Fruit fly (Drosophila melanogaster) whole organism, embryonic: Measurements from ENCODE around the gene NaPi-III.

ENCODE experiments used
- Bdp1 ChIP-seq: fragments of 200-800 bp; sonication (Bioruptor generic); optimal IDR thresholded peaks from 3 replicates; lab custom pipeline; 2016; ENCODE audit warnings: missing biosample characterization, missing genetic modification characterization
- CG1024 ChIP-seq: fragments of 200-800 bp; sonication (Bioruptor generic); IDR thresholded peaks from 2 replicates; pipeline ENCODE4 v1.3.6; 2022; ENCODE audit warnings: missing biosample characterization, missing genetic modification characterization
- CG12942 ChIP-seq: fragments of 200-800 bp; sonication (Bioruptor generic); optimal IDR thresholded peaks from 3 replicates; lab custom pipeline; 2016; ENCODE audit warnings: missing biosample characterization, missing genetic modification characterization
- CG13424 ChIP-seq: fragments of 200-800 bp; sonication (Bioruptor generic); optimal IDR thresholded peaks from 2 replicates; lab custom pipeline; 2019; ENCODE audit warnings: missing biosample characterization, mild to moderate bottlenecking, missing genetic modification characterization, moderate library complexity
- CG14014 ChIP-seq: fragments of 200-800 bp; sonication (Bioruptor generic); IDR thresholded peaks from 2 replicates; pipeline ENCODE4 v1.3.6; 2022; ENCODE audit warnings: missing biosample characterization, missing genetic modification characterization
- CG14441 ChIP-seq: fragments of 200-800 bp; sonication (Bioruptor generic); IDR thresholded peaks from 2 replicates; pipeline ENCODE4 v1.3.6; 2022; ENCODE audit warnings: missing biosample characterization, missing genetic modification characterization
- CG15011 ChIP-seq: fragments of 200-800 bp; sonication (Bioruptor generic); optimal IDR thresholded peaks from 3 replicates; lab custom pipeline; 2018; ENCODE audit warnings: missing biosample characterization, mild to moderate bottlenecking, missing genetic modification characterization
- CG18262 ChIP-seq: fragments of 200-800 bp; optimal IDR thresholded peaks from 3 replicates; lab custom pipeline; 2019; ENCODE audit warnings: missing biosample characterization, mild to moderate bottlenecking, missing genetic modification characterization, moderate library complexity
- CG30020 ChIP-seq: fragments of 200-800 bp; optimal IDR thresholded peaks from 2 replicates; lab custom pipeline; 2019; ENCODE audit warnings: missing biosample characterization, mild to moderate bottlenecking, missing genetic modification characterization, moderate library complexity
- CG30403 ChIP-seq: fragments of 200-800 bp; sonication (Bioruptor generic); optimal IDR thresholded peaks from 3 replicates; lab custom pipeline; 2016; ENCODE audit warnings: missing biosample characterization, missing genetic modification characterization
- CG32532 ChIP-seq: fragments of 200-800 bp; sonication (Bioruptor generic); IDR thresholded peaks from 2 replicates; pipeline ENCODE4 v1.3.6; 2022; ENCODE audit warnings: missing biosample characterization, missing genetic modification characterization
- CG34224 ChIP-seq: fragments of 200-800 bp; sonication (Bioruptor generic); IDR thresholded peaks from 3 replicates; pipeline ENCODE4 v1.3.6; 2022; ENCODE audit warnings: missing biosample characterization, missing genetic modification characterization; ENCODE audit not compliant: partially characterized antibody
- CG3838 ChIP-seq: fragments of 200-800 bp; sonication (Bioruptor generic); optimal IDR thresholded peaks from 3 replicates; lab custom pipeline; 2016; ENCODE audit warnings: missing biosample characterization, missing genetic modification characterization
- CG6813 ChIP-seq: fragments of 200-800 bp; sonication (Bioruptor generic); optimal IDR thresholded peaks from 2 replicates; lab custom pipeline; 2017; ENCODE audit warnings: missing biosample characterization, missing genetic modification characterization, mild to moderate bottlenecking, moderate library complexity, missing genetic modification reagents
- CG7372 ChIP-seq: fragments of 200-800 bp; sonication (Bioruptor generic); IDR thresholded peaks from 2 replicates; pipeline ENCODE4 v1.3.6; 2022; ENCODE audit warnings: missing biosample characterization, missing genetic modification characterization
- CG7963 ChIP-seq: fragments of 200-800 bp; sonication (Bioruptor generic); IDR thresholded peaks from 3 replicates; pipeline ENCODE4 v1.3.6; 2022; ENCODE audit warnings: missing biosample characterization, missing genetic modification characterization; ENCODE audit not compliant: partially characterized antibody
- CG9437 ChIP-seq: fragments of 200-800 bp; sonication (Bioruptor generic); optimal IDR thresholded peaks from 2 replicates; lab custom pipeline; 2018; ENCODE audit warnings: missing biosample characterization, mild to moderate bottlenecking, missing genetic modification characterization
- CG9609 ChIP-seq: fragments of 200-800 bp; sonication (Bioruptor generic); optimal IDR thresholded peaks from 3 replicates; lab custom pipeline; 2016; ENCODE audit warnings: missing biosample characterization, missing genetic modification characterization
- CG9797 ChIP-seq: fragments of 200-800 bp; sonication (Bioruptor generic); optimal IDR thresholded peaks from 3 replicates; lab custom pipeline; 2018; ENCODE audit warnings: missing biosample characterization, mild to moderate bottlenecking, missing genetic modification characterization
- CG9932 ChIP-seq: fragments of 200-800 bp; sonication (Bioruptor generic); IDR thresholded peaks from 2 replicates; pipeline ENCODE4 v1.3.6; 2022; ENCODE audit warnings: missing biosample characterization, missing genetic modification characterization
- D ChIP-seq, 2 experiments: fragments of 200-800 bp in 1 of 2; fragments of >200 bp in 1 of 2; sonication (Bioruptor generic) in 1 of 2; optimal IDR thresholded peaks; 2 replicates in 1 of 2; 3 replicates in 1 of 2; lab custom pipeline; 2017; ENCODE audit warnings: mild to moderate bottlenecking in 1 of 2, missing biosample characterization in 1 of 2, missing genetic modification characterization in 1 of 2, missing genetic modification reagents in 1 of 2
- Gsc ChIP-seq: fragments of 200-800 bp; sonication (Bioruptor generic); IDR thresholded peaks from 2 replicates; pipeline ENCODE4 v1.3.6; 2022; ENCODE audit warnings: missing biosample characterization, missing genetic modification characterization
- HHEX ChIP-seq: fragments of 200-800 bp; sonication (Bioruptor generic); optimal IDR thresholded peaks from 3 replicates; lab custom pipeline; 2017; ENCODE audit warnings: missing biosample characterization, mild to moderate bottlenecking, missing genetic modification characterization, missing genetic modification reagents
- Hsf ChIP-seq: fragments of 200-800 bp; sonication (Bioruptor generic); optimal IDR thresholded peaks from 3 replicates; lab custom pipeline; 2016; ENCODE audit warnings: missing biosample characterization, missing genetic modification characterization
- MBD-R2 ChIP-seq: fragments of 200-800 bp; sonication (Bioruptor generic); IDR thresholded peaks from 2 replicates; pipeline ENCODE4 v1.3.6; 2022; ENCODE audit warnings: missing biosample characterization, missing genetic modification characterization
- NC2α ChIP-seq: fragments of 200-800 bp; sonication (Bioruptor generic); optimal IDR thresholded peaks from 2 replicates; lab custom pipeline; 2016; ENCODE audit warnings: missing biosample characterization, missing genetic modification characterization
- Nf-YA ChIP-seq: fragments of 200-800 bp; sonication (Bioruptor generic); IDR thresholded peaks from 2 replicates; pipeline ENCODE4 v1.3.6; 2022; ENCODE audit warnings: missing biosample characterization, missing genetic modification characterization
- Nf-YB ChIP-seq: fragments of 200-800 bp; sonication (Bioruptor generic); optimal IDR thresholded peaks from 3 replicates; lab custom pipeline; 2019; ENCODE audit warnings: missing biosample characterization, mild to moderate bottlenecking, missing genetic modification characterization, moderate library complexity
- Oaz ChIP-seq: fragments of 200-800 bp; sonication (Bioruptor generic); IDR thresholded peaks from 2 replicates; pipeline ENCODE4 v1.3.6; 2022; ENCODE audit warnings: missing biosample characterization, missing genetic modification characterization
- Ptx1 ChIP-seq: fragments of 200-800 bp; sonication (Bioruptor generic); IDR thresholded peaks from 2 replicates; pipeline ENCODE4 v1.3.6; 2022; ENCODE audit warnings: missing biosample characterization, missing genetic modification characterization
- Trl ChIP-seq, 3 experiments: fragments of >200 bp in 2 of 3; fragments of 200-800 bp in 1 of 3; sonication (Bioruptor generic) in 1 of 3; optimal IDR thresholded peaks; 2 replicates in 1 of 3; 3 replicates in 2 of 3; lab custom pipeline; 2016 to 2017; ENCODE audit warnings: missing biosample characterization in 1 of 3, missing genetic modification characterization in 1 of 3
- chinmo ChIP-seq: fragments of 200-800 bp; sonication (Bioruptor generic); IDR thresholded peaks from 4 replicates; pipeline ENCODE4 v1.3.6; 2022; ENCODE audit warnings: missing biosample characterization, missing genetic modification characterization; ENCODE audit not compliant: partially characterized antibody
- chn ChIP-seq: fragments of 200-800 bp; sonication (Bioruptor generic); optimal IDR thresholded peaks from 2 replicates; lab custom pipeline; 2016; ENCODE audit warnings: missing biosample characterization, missing genetic modification characterization
- dmrt11E ChIP-seq: fragments of 200-800 bp; sonication (Bioruptor generic); optimal IDR thresholded peaks from 3 replicates; lab custom pipeline; 2018; ENCODE audit warnings: missing biosample characterization, mild to moderate bottlenecking, missing genetic modification characterization, moderate library complexity
- eyg ChIP-seq: fragments of 200-800 bp; sonication (Bioruptor generic); optimal IDR thresholded peaks from 3 replicates; lab custom pipeline; 2016; ENCODE audit warnings: missing biosample characterization, missing genetic modification characterization
- fd96Cb ChIP-seq: fragments of 200-800 bp; sonication (Bioruptor generic); optimal IDR thresholded peaks from 2 replicates; lab custom pipeline; 2018; ENCODE audit warnings: missing biosample characterization, mild to moderate bottlenecking, missing genetic modification characterization, moderate library complexity
- fu2 ChIP-seq: fragments of 200-800 bp; sonication (Bioruptor generic); optimal IDR thresholded peaks from 2 replicates; lab custom pipeline; 2016; ENCODE audit warnings: missing biosample characterization, missing genetic modification characterization
- gem ChIP-seq: fragments of 200-800 bp; sonication (Bioruptor generic); optimal IDR thresholded peaks from 2 replicates; lab custom pipeline; 2019; ENCODE audit warnings: missing biosample characterization, mild to moderate bottlenecking, missing genetic modification characterization, moderate library complexity
- gt ChIP-seq: fragments of 200-800 bp; sonication (Bioruptor generic); IDR thresholded peaks from 2 replicates; pipeline ENCODE4 v1.3.6; 2022; ENCODE audit warnings: missing biosample characterization, missing genetic modification characterization
- kah ChIP-seq: fragments of 200-800 bp; sonication (Bioruptor generic); optimal IDR thresholded peaks from 2 replicates; lab custom pipeline; 2018; ENCODE audit warnings: missing biosample characterization, mild to moderate bottlenecking, missing genetic modification characterization
- knrl ChIP-seq: fragments of 200-800 bp; sonication (Bioruptor generic); IDR thresholded peaks from 3 replicates; pipeline ENCODE4 v1.3.6; 2022; ENCODE audit warnings: missing biosample characterization, missing genetic modification characterization; ENCODE audit not compliant: partially characterized antibody
- otp ChIP-seq: fragments of 200-800 bp; sonication (Bioruptor generic); IDR thresholded peaks from 3 replicates; pipeline ENCODE4, ENCODE4 v1.3.6; 2022; ENCODE audit warnings: missing biosample characterization, missing genetic modification characterization
- repo ChIP-seq: fragments of 200-800 bp; sonication (Bioruptor generic); optimal IDR thresholded peaks from 2 replicates; lab custom pipeline; 2016; ENCODE audit warnings: missing biosample characterization, missing genetic modification characterization
- seq ChIP-seq: fragments of 200-800 bp; sonication (Bioruptor generic); IDR thresholded peaks from 2 replicates; pipeline ENCODE4 v1.3.6; 2022; ENCODE audit warnings: missing biosample characterization, missing genetic modification characterization
- sna ChIP-seq: fragments of 200-800 bp; sonication (Bioruptor generic); IDR thresholded peaks from 2 replicates; pipeline ENCODE4 v1.3.6; 2022; ENCODE audit warnings: missing biosample characterization, missing genetic modification characterization; ENCODE audit not compliant: partially characterized antibody
- tap ChIP-seq: fragments of 200-800 bp; optimal IDR thresholded peaks from 3 replicates; lab custom pipeline; 2019; ENCODE audit warnings: missing biosample characterization, mild to moderate bottlenecking, missing genetic modification characterization, moderate library complexity
- tup ChIP-seq: fragments of 200-800 bp; sonication (Bioruptor generic); optimal IDR thresholded peaks from 2 replicates; lab custom pipeline; 2016; ENCODE audit warnings: missing biosample characterization, mild to moderate bottlenecking, missing genetic modification characterization, moderate library complexity
- vfl ChIP-seq: fragments of 200-800 bp; sonication (Bioruptor generic); optimal IDR thresholded peaks from 2 replicates; lab custom pipeline; 2016; ENCODE audit warnings: missing biosample characterization, missing genetic modification characterization
- vnd ChIP-seq: fragments of 200-800 bp; sonication (Bioruptor generic); IDR thresholded peaks from 3 replicates; pipeline ENCODE4 v1.3.6; 2022; ENCODE audit warnings: missing biosample characterization, missing genetic modification characterization; ENCODE audit not compliant: partially characterized antibody
- zf30C ChIP-seq: fragments of 200-800 bp; sonication (Bioruptor generic); optimal IDR thresholded peaks from 3 replicates; lab custom pipeline; 2018; ENCODE audit warnings: missing biosample characterization, mild to moderate bottlenecking, missing genetic modification characterization

The NaPi-III gene

dm6 chr3L:11123088-11123487 is at the start of gene NaPi-III, which contains the start of gene Ufd1 (continued):
- TF ChIP-seq Trl (optimal IDR thresholded peaks at IDR 0.05; lab: Kevin White, UChicago), result no peak
- TF ChIP-seq Trl (GFP tag; optimal IDR thresholded peaks at IDR 0.05; lab: Kevin White, UChicago), result peak; percentile 2
- TF ChIP-seq CG14014 (GFP tag; lab: Robert Waterston, UW), result 0 out of 2 replicates have a peak, but pooled peaks have one; percentile 21
- TF ChIP-seq CG6813 (GFP tag; lab: Kevin White, UChicago), result no peak
- TF ChIP-seq vnd (GFP tag; lab: Robert Waterston, UW), result peak; percentile 61; the same call in 2 of the 3 replicates
- TF ChIP-seq CG30403, result no peak
- no peak for TF ChIP-seq Nf-YB (GFP tag; lab: Kevin White, UChicago)
- TF ChIP-seq Hsf (GFP tag; lab: Kevin White, UChicago), result peak; percentile 34
- TF ChIP-seq CG30020, result peak; percentile 19
- TF ChIP-seq sna (GFP tag; lab: Robert Waterston, UW), result peak; percentile 73; the same call in 1 of the 2 replicates
- TF ChIP-seq kah (GFP tag; lab: Kevin White, UChicago), result peak; percentile 94
- TF ChIP-seq MBD-R2 (GFP tag; lab: Robert Waterston, UW), result peak; percentile 97
- peak; percentile 52 for TF ChIP-seq CG9609
- TF ChIP-seq tup (GFP tag; lab: Kevin White, UChicago), result no peak
- TF ChIP-seq chinmo, result peak; percentile 73; the same call in 1 of the 4 replicates
- no peak for TF ChIP-seq Nf-YA (GFP tag; lab: Robert Waterston, UW)
- TF ChIP-seq CG32532 (GFP tag; lab: Robert Waterston, UW), result peak; percentile 75
- TF ChIP-seq eyg (GFP tag; lab: Kevin White, UChicago), result peak; percentile 71
- no peak for TF ChIP-seq seq (GFP tag; lab: Robert Waterston, UW)
- TF ChIP-seq otp, result no peak
- TF ChIP-seq CG9932 (GFP tag; lab: Robert Waterston, UW), result peak; percentile 71
- peak; percentile 14 for TF ChIP-seq CG9437 (GFP tag; lab: Kevin White, UChicago)
- TF ChIP-seq Oaz (GFP tag; lab: Robert Waterston, UW), result no peak
- no peak for TF ChIP-seq Gsc
- no peak for TF ChIP-seq CG1024 (GFP tag; lab: Robert Waterston, UW)
- TF ChIP-seq NC2α (GFP tag; lab: Kevin White, UChicago), result no peak
- no peak for TF ChIP-seq CG18262 (tag; lab: Kevin White, UChicago)
- TF ChIP-seq tap (tag; lab: Kevin White, UChicago), result no peak
- peak; percentile 56 for TF ChIP-seq CG14441 (GFP tag; lab: Robert Waterston, UW)
- TF ChIP-seq CG15011 (GFP tag; lab: Kevin White, UChicago), result no peak
- no peak for TF ChIP-seq HHEX
- peak; percentile 6 for TF ChIP-seq gem (tag; lab: Kevin White, UChicago)
- peak; percentile 20 for TF ChIP-seq dmrt11E (tag; lab: Kevin White, UChicago)
- no peak for TF ChIP-seq CG3838 (GFP tag; lab: Kevin White, UChicago)
- peak; percentile 16 for TF ChIP-seq Bdp1 (GFP tag; lab: Kevin White, UChicago)
- TF ChIP-seq CG12942, result no peak
- peak; percentile 94 for TF ChIP-seq CG9797 (GFP tag; lab: Kevin White, UChicago)
- peak; percentile 40 for TF ChIP-seq chn (GFP tag; lab: Kevin White, UChicago)
- peak; percentile 83 for TF ChIP-seq knrl
- peak; percentile 17 for TF ChIP-seq fu2 (GFP tag; lab: Kevin White, UChicago)
- no peak for TF ChIP-seq fd96Cb (tag; lab: Kevin White, UChicago)
- no peak for TF ChIP-seq gt
- TF ChIP-seq CG13424 (tag; lab: Kevin White, UChicago), result peak; percentile 23
- TF ChIP-seq CG7372, result no peak
- no peak for TF ChIP-seq D (optimal IDR thresholded peaks at IDR 0.05; lab: Kevin White, UChicago)
- TF ChIP-seq D (GFP tag; optimal IDR thresholded peaks at IDR 0.05; lab: Kevin White, UChicago), result peak; percentile 4
- no peak for TF ChIP-seq Ptx1 (GFP tag; lab: Robert Waterston, UW)
- no peak for TF ChIP-seq repo (GFP tag; lab: Kevin White, UChicago)
- peak; percentile 26 for TF ChIP-seq zf30C (GFP tag; lab: Kevin White, UChicago)
- peak; percentile 38 for TF ChIP-seq vfl (GFP tag; lab: Kevin White, UChicago)
- TF ChIP-seq CG34224 (GFP tag; lab: Robert Waterston, UW), result peak; percentile 72
- TF ChIP-seq CG7963, result peak; percentile 68
